3 fruit fly cellular contexts compared by ENCODE assay signal in the genomic region with DNA sequence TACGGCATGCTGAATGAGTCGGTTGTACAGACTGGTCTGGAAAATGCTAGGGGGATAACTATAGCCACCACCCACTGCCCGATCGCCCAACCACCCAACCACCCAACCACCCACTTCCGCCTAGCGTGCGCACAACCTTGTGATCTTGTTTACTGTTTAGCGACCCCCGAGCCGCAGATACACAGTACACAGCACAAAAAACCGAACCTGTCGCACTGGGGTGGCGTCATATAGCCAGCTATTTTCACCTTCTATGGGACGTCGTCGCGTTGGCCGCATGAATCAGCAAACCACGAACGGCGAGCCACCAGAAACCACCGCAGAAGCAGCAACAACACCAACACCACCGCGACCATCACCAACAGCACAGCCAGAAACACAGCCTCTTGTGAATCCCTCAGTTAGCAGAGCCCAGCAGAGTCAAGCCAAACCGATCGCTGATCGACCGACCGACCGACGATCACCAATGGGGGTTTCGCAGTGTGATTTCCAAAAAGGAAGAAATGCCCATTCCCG.
TF ChIP-seq lines count a peak whose summit lies in the region.

No protein-coding gene starts in this region.

- no peak for TF ChIP-seq CTCF in whole organism, embryonic (GFP tag; optimal IDR thresholded peaks at IDR 0.05; lab: Kevin White, UChicago)

TF ChIP-seq in whole organism, adult, 20 proteins besides CTCF, POLR2A, EP300 and RAD21:
- TF ChIP-seq toe (GFP tag; optimal IDR thresholded peaks at IDR 0.05; lab: Kevin White, UChicago) (no peak), CG11617 (GFP tag; optimal IDR thresholded peaks at IDR 0.05; lab: Kevin White, UChicago) (no peak), Hr96 (GFP tag; optimal IDR thresholded peaks at IDR 0.05; lab: Kevin White, UChicago) (peak; percentile 31), CG12768 (GFP tag; optimal IDR thresholded peaks at IDR 0.05; lab: Kevin White, UChicago) (peak; percentile 63)
TF ChIP-seq in whole organism, adult: peak in this region for 2.

TF ChIP-seq in whole organism, embryonic, 481 proteins besides CTCF, POLR2A, EP300 and RAD21 (continues in another document):
- TF ChIP-seq ERR (GFP tag; optimal IDR thresholded peaks at IDR 0.05; lab: Kevin White, UChicago) (peak; percentile 21), wor (GFP tag; IDR thresholded peaks at IDR 0.05; lab: Robert Waterston, UW) (no peak), fd96Cb (tag; optimal IDR thresholded peaks at IDR 0.05; lab: Kevin White, UChicago) (no peak), CG12299 (tag; optimal IDR thresholded peaks at IDR 0.05; lab: Kevin White, UChicago) (no peak), CG6175 (GFP tag; IDR thresholded peaks at IDR 0.05; lab: Robert Waterston, UW) (peak; percentile 36; the same call in 1 of the 3 replicates), emc (GFP tag; optimal IDR thresholded peaks at IDR 0.05; lab: Kevin White, UChicago) (no peak), CG14965 (GFP tag; optimal IDR thresholded peaks at IDR 0.05; lab: Kevin White, UChicago; ENCODE audit: borderline replicate concordance) (no peak), Rfx (GFP tag; IDR thresholded peaks at IDR 0.05; lab: Robert Waterston, UW) (peak; percentile 40; the same call in 1 of the 2 replicates), eyg (GFP tag; optimal IDR thresholded peaks at IDR 0.05; lab: Kevin White, UChicago) (no peak), HLH3B (GFP tag; IDR thresholded peaks at IDR 0.05; lab: Robert Waterston, UW) (no peak), CG9932 (GFP tag; IDR thresholded peaks at IDR 0.05; lab: Robert Waterston, UW) (peak; percentile 54), CG13894 (tag; optimal IDR thresholded peaks at IDR 0.05; lab: Kevin White, UChicago) (no peak), sug (tag; optimal IDR thresholded peaks at IDR 0.05; lab: Kevin White, UChicago) (no peak), CG7987 (GFP tag; optimal IDR thresholded peaks at IDR 0.05; lab: Kevin White, UChicago) (no peak), mam (GFP tag; optimal IDR thresholded peaks at IDR 0.05; lab: Kevin White, UChicago) (no peak), kay (GFP tag; optimal IDR thresholded peaks at IDR 0.05; lab: Kevin White, UChicago) (no peak), wek (GFP tag; optimal IDR thresholded peaks at IDR 0.05; lab: Kevin White, UChicago) (no peak), tup (GFP tag; optimal IDR thresholded peaks at IDR 0.05; lab: Kevin White, UChicago) (no peak), fd64A (GFP tag; optimal IDR thresholded peaks at IDR 0.05; lab: Kevin White, UChicago) (no peak), ranshi (GFP tag; IDR thresholded peaks at IDR 0.05; lab: Robert Waterston, UW) (no peak), CG4707 (GFP tag; optimal IDR thresholded peaks at IDR 0.05; lab: Kevin White, UChicago) (no peak), her (GFP tag; optimal IDR thresholded peaks at IDR 0.05; lab: Kevin White, UChicago) (no peak), CG34422 (GFP tag; IDR thresholded peaks at IDR 0.05; lab: Robert Waterston, UW) (no peak), CG17361 (GFP tag; IDR thresholded peaks at IDR 0.05; lab: Robert Waterston, UW) (no peak), CG10654 (GFP tag; optimal IDR thresholded peaks at IDR 0.05; lab: Kevin White, UChicago) (no peak), Trl (optimal IDR thresholded peaks at IDR 0.05; lab: Kevin White, UChicago) (no peak), Trl (GFP tag; optimal IDR thresholded peaks at IDR 0.05; lab: Kevin White, UChicago) (no peak), org-1 (GFP tag; optimal IDR thresholded peaks at IDR 0.05; lab: Kevin White, UChicago) (no peak), seq (GFP tag; IDR thresholded peaks at IDR 0.05; lab: Robert Waterston, UW) (no peak), Stat92E (GFP tag; optimal IDR thresholded peaks at IDR 0.05; lab: Kevin White, UChicago) (peak in 1 of 3 experiments; percentile 26), CG2120 (GFP tag; optimal IDR thresholded peaks at IDR 0.05; lab: Kevin White, UChicago) (no peak), dm (GFP tag; optimal IDR thresholded peaks at IDR 0.05; lab: Kevin White, UChicago) (peak; percentile 17), chm (GFP tag; IDR thresholded peaks at IDR 0.05; lab: Robert Waterston, UW) (no peak), zfh1 (GFP tag; IDR thresholded peaks at IDR 0.05; lab: Robert Waterston, UW) (no peak), Nf-YB (GFP tag; optimal IDR thresholded peaks at IDR 0.05; lab: Kevin White, UChicago) (no peak), fd3F (GFP tag; optimal IDR thresholded peaks at IDR 0.05; lab: Kevin White, UChicago) (no peak), D19A (tag; optimal IDR thresholded peaks at IDR 0.05; lab: Kevin White, UChicago) (no peak), D (optimal IDR thresholded peaks at IDR 0.05; lab: Kevin White, UChicago) (no peak), D (GFP tag; optimal IDR thresholded peaks at IDR 0.05; lab: Kevin White, UChicago) (no peak), ac (GFP tag; optimal IDR thresholded peaks at IDR 0.05; lab: Kevin White, UChicago) (no peak), pb (GFP tag; optimal IDR thresholded peaks at IDR 0.05; lab: Kevin White, UChicago) (peak; percentile 20), usp (GFP tag; optimal IDR thresholded peaks at IDR 0.05; lab: Kevin White, UChicago) (no peak)

TF ChIP-seq in whole organism, wandering third instar larva, 38 proteins besides CTCF, POLR2A, EP300 and RAD21:
- no peak for TF ChIP-seq N (GFP tag; optimal IDR thresholded peaks at IDR 0.05; lab: Kevin White, UChicago)
- TF ChIP-seq CG9705 (GFP tag; optimal IDR thresholded peaks at IDR 0.05; lab: Kevin White, UChicago): peak; percentile 9
- TF ChIP-seq Rel (GFP tag; optimal IDR thresholded peaks at IDR 0.05; lab: Kevin White, UChicago): no peak
- TF ChIP-seq Rel (tag; optimal IDR thresholded peaks at IDR 0.05; lab: Kevin White, UChicago): peak; percentile 100
- no peak for TF ChIP-seq Sp1 (GFP tag; optimal IDR thresholded peaks at IDR 0.05; lab: Kevin White, UChicago)
- peak; percentile 69 for TF ChIP-seq br (GFP tag; optimal IDR thresholded peaks at IDR 0.05; lab: Kevin White, UChicago)
- TF ChIP-seq fru (GFP tag; optimal IDR thresholded peaks at IDR 0.05; lab: Kevin White, UChicago): peak; percentile 56
- TF ChIP-seq jim (GFP tag; optimal IDR thresholded peaks at IDR 0.05; lab: Kevin White, UChicago): no peak
- no peak for TF ChIP-seq Myc (optimal IDR thresholded peaks at IDR 0.05; lab: Kevin White, UChicago)
- TF ChIP-seq dmrt93B (GFP tag; optimal IDR thresholded peaks at IDR 0.05; lab: Kevin White, UChicago): peak; percentile 18
- TF ChIP-seq foxo (GFP tag; optimal IDR thresholded peaks at IDR 0.05; lab: Kevin White, UChicago): peak in 1 of 2 experiments; percentile 21
TF ChIP-seq in whole organism, wandering third instar larva: peak in this region for 6.
